Fruit fly (Drosophila melanogaster): ENCODE measurements around the gene CG46430.

CG46430 gene

dm6 chr3L:10440488-10440887 lies 37.8 kb upstream of the CG46430 start (continued):
- TF ChIP-seq CG8319 (GFP tag; optimal IDR thresholded peaks at IDR 0.05) (no peak), CG1621 (tag; optimal IDR thresholded peaks at IDR 0.05) (no peak), salr (GFP tag; optimal IDR thresholded peaks at IDR 0.05) (no peak), Eip78C (GFP tag) (no peak), Hr38 (GFP tag; optimal IDR thresholded peaks at IDR 0.05) (no peak), Gug (GFP tag; IDR thresholded peaks at IDR 0.05) (peak; percentile 46; the same call in 1 of the 2 replicates), net (GFP tag; optimal IDR thresholded peaks at IDR 0.05) (no peak), Lpt (GFP tag; optimal IDR thresholded peaks at IDR 0.05) (no peak), CG8632 (GFP tag; optimal IDR thresholded peaks at IDR 0.05) (no peak), Sox102F (GFP tag; optimal IDR thresholded peaks at IDR 0.05) (no peak), dac (GFP tag; optimal IDR thresholded peaks at IDR 0.05) (no peak), esn (GFP tag; optimal IDR thresholded peaks at IDR 0.05) (no peak), CG9139 (GFP tag; optimal IDR thresholded peaks at IDR 0.05) (no peak)

- TF ChIP-seq fd59A (GFP tag; optimal IDR thresholded peaks at IDR 0.05) (no peak), Gug (GFP tag; IDR thresholded peaks at IDR 0.05) (no peak), acj6 (GFP tag; optimal IDR thresholded peaks at IDR 0.05) (no peak), Blimp-1 (GFP tag; optimal IDR thresholded peaks at IDR 0.05) (no peak), Ets96B (tag; optimal IDR thresholded peaks at IDR 0.05) (no peak), CG31627 (GFP tag; optimal IDR thresholded peaks at IDR 0.05) (no peak), CG7368 (GFP tag; optimal IDR thresholded peaks at IDR 0.05) (no peak), lz (GFP tag; optimal IDR thresholded peaks at IDR 0.05) (no peak), CG6808 (GFP tag; optimal IDR thresholded peaks at IDR 0.05) (no peak), Sox102F (GFP tag; optimal IDR thresholded peaks at IDR 0.05) (no peak), CG9139 (GFP tag; optimal IDR thresholded peaks at IDR 0.05) (no peak), salr (GFP tag; optimal IDR thresholded peaks at IDR 0.05) (no peak), CG32006 (GFP tag; optimal IDR thresholded peaks at IDR 0.05) (no peak), CG11902 (GFP tag; optimal IDR thresholded peaks at IDR 0.05) (no peak), Eip75B (GFP tag; optimal IDR thresholded peaks at IDR 0.05) (no peak), CG6276 (GFP tag; optimal IDR thresholded peaks at IDR 0.05) (no peak), fkh (GFP tag; optimal IDR thresholded peaks at IDR 0.05) (no peak)
These were observed 35.8 kb upstream of the CG46430 start for dm6 chr3L:10442486-10442885.

dm6 chr3L:10443958-10444357 lies 34.4 kb upstream of the CG46430 start:
- no peak for TF ChIP-seq Ets21C (GFP tag; optimal IDR thresholded peaks at IDR 0.05)
- TF ChIP-seq CG8632 (GFP tag; optimal IDR thresholded peaks at IDR 0.05), result no peak
- TF ChIP-seq Eip93F (GFP tag; optimal IDR thresholded peaks at IDR 0.05), result no peak
- TF ChIP-seq CG3032 (tag; optimal IDR thresholded peaks at IDR 0.05), result peak; percentile 18
- no peak for TF ChIP-seq cyc (GFP tag; optimal IDR thresholded peaks at IDR 0.05)
- peak; percentile 5 for TF ChIP-seq Ets96B (tag; optimal IDR thresholded peaks at IDR 0.05)
- TF ChIP-seq dsx (GFP tag; optimal IDR thresholded peaks at IDR 0.05; ENCODE audit: poor library complexity, severe bottlenecking), result peak; percentile 4
- no peak for TF ChIP-seq spab (GFP tag; optimal IDR thresholded peaks at IDR 0.05)
- no peak for TF ChIP-seq CG16779 (tag; optimal IDR thresholded peaks at IDR 0.05)
- no peak for TF ChIP-seq CG6163 (GFP tag; IDR thresholded peaks at IDR 0.05)
- peak; percentile 34 for TF ChIP-seq CG6276 (GFP tag; optimal IDR thresholded peaks at IDR 0.05)
- no peak for TF ChIP-seq CG11762 (GFP tag; optimal IDR thresholded peaks at IDR 0.05; ENCODE audit: insufficient read depth)
- no peak for TF ChIP-seq svp (GFP tag)
- peak; percentile 34 for TF ChIP-seq Lpt (GFP tag; optimal IDR thresholded peaks at IDR 0.05)
- TF ChIP-seq esn (GFP tag; optimal IDR thresholded peaks at IDR 0.05), result no peak
- peak; percentile 26 for TF ChIP-seq CG10669 (GFP tag; optimal IDR thresholded peaks at IDR 0.05)
- TF ChIP-seq CG7368 (GFP tag; optimal IDR thresholded peaks at IDR 0.05), result no peak
- TF ChIP-seq Hr39 (GFP tag; optimal IDR thresholded peaks at IDR 0.05), result no peak
- peak; percentile 20 for TF ChIP-seq CG6808 (GFP tag; optimal IDR thresholded peaks at IDR 0.05)
- peak; percentile 58 for TF ChIP-seq Eip78C (GFP tag)
- peak; percentile 9 for TF ChIP-seq CG3919 (GFP tag; optimal IDR thresholded peaks at IDR 0.05)
- TF ChIP-seq acj6 (GFP tag; optimal IDR thresholded peaks at IDR 0.05), result peak; percentile 19
- no peak for TF ChIP-seq Hr38 (GFP tag; optimal IDR thresholded peaks at IDR 0.05)
- no peak for TF ChIP-seq lz (GFP tag; optimal IDR thresholded peaks at IDR 0.05)
- TF ChIP-seq net (GFP tag; optimal IDR thresholded peaks at IDR 0.05), result peak; percentile 20
- no peak for TF ChIP-seq fkh (GFP tag; optimal IDR thresholded peaks at IDR 0.05)
- no peak for TF ChIP-seq CG34406 (GFP tag; optimal IDR thresholded peaks at IDR 0.05)
- no peak for TF ChIP-seq CG11294 (GFP tag; IDR thresholded peaks at IDR 0.05)
- no peak for TF ChIP-seq CG31627 (GFP tag; optimal IDR thresholded peaks at IDR 0.05)
- no peak for TF ChIP-seq Gug (GFP tag; IDR thresholded peaks at IDR 0.05)
- TF ChIP-seq achi (GFP tag; optimal IDR thresholded peaks at IDR 0.05), result peak; percentile 33
- peak; percentile 6 for TF ChIP-seq Sox14 (GFP tag; optimal IDR thresholded peaks at IDR 0.05)
- no peak for TF ChIP-seq CG8319 (GFP tag; optimal IDR thresholded peaks at IDR 0.05)
- TF ChIP-seq fd59A (GFP tag; optimal IDR thresholded peaks at IDR 0.05), result peak; percentile 24
- no peak for TF ChIP-seq pdm3 (GFP tag; optimal IDR thresholded peaks at IDR 0.05)
- TF ChIP-seq eg (GFP tag; IDR thresholded peaks at IDR 0.05), result peak; percentile 66
- no peak for TF ChIP-seq CG9139 (GFP tag; optimal IDR thresholded peaks at IDR 0.05)

Measured in whole organism, prepupa.